Fruit fly (Drosophila melanogaster) whole organism, prepupa: ENCODE data around the gene CG42371.

Experiments
- CG11762 ChIP-seq: fragments of 200-800 bp; sonication (Bioruptor generic); optimal IDR thresholded peaks from 3 replicates; lab custom pipeline; 2016; ENCODE audit warnings: missing biosample characterization, missing genetic modification characterization; ENCODE audit not compliant: insufficient read depth
- CG6808 ChIP-seq: fragments of 200-800 bp; sonication (Bioruptor generic); optimal IDR thresholded peaks from 3 replicates; lab custom pipeline; 2017; ENCODE audit warnings: missing biosample characterization, missing genetic modification characterization, mild to moderate bottlenecking, moderate library complexity, missing genetic modification reagents
- CG6854 ChIP-seq: fragments of 200-800 bp; sonication (Bioruptor generic); optimal IDR thresholded peaks from 2 replicates; lab custom pipeline; 2017; ENCODE audit warnings: missing biosample characterization, mild to moderate bottlenecking, missing genetic modification characterization
- CG8319 ChIP-seq: fragments of 200-800 bp; sonication (Bioruptor generic); optimal IDR thresholded peaks from 3 replicates; lab custom pipeline; 2016; ENCODE audit warnings: missing biosample characterization, missing genetic modification characterization
- achi ChIP-seq: fragments of 200-800 bp; sonication (Bioruptor generic); optimal IDR thresholded peaks from 3 replicates; lab custom pipeline; 2016; ENCODE audit warnings: missing biosample characterization, missing genetic modification characterization
- dsx ChIP-seq: fragments of 200-800 bp; optimal IDR thresholded peaks from 3 replicates; lab custom pipeline; 2019; ENCODE audit warnings: missing biosample characterization, mild to moderate bottlenecking, missing genetic modification characterization, moderate library complexity; ENCODE audit not compliant: poor library complexity, severe bottlenecking
- eg ChIP-seq: fragments of 200-800 bp; sonication (Bioruptor generic); IDR thresholded peaks from 3 replicates; pipeline ENCODE4 v1.3.6; 2022; ENCODE audit warnings: missing biosample characterization, missing genetic modification characterization
- fd59A ChIP-seq: fragments of 200-800 bp; sonication (Bioruptor generic); optimal IDR thresholded peaks from 2 replicates; lab custom pipeline; 2017; ENCODE audit warnings: missing biosample characterization, mild to moderate bottlenecking, missing genetic modification characterization, missing genetic modification reagents

dm6 chr2L:2265221-2265620 lies 48.2 kb upstream of the CG42371 start, which contains the start of gene CG34049:
- TF ChIP-seq eg (GFP tag; lab: Robert Waterston, UW) = no peak
- no peak for TF ChIP-seq CG11762 (GFP tag; lab: Kevin White, UChicago)
- TF ChIP-seq CG6854 (GFP tag; lab: Kevin White, UChicago) = no peak
- TF ChIP-seq CG6808 = no peak
- no peak for TF ChIP-seq achi (GFP tag; lab: Kevin White, UChicago)
- TF ChIP-seq dsx (GFP tag; lab: Kevin White, UChicago) = no peak
- no peak for TF ChIP-seq CG8319 (GFP tag; lab: Kevin White, UChicago)
- TF ChIP-seq fd59A = no peak
